Worm (Caenorhabditis elegans) whole organism, late embryonic: ENCODE results near the gene C13G5.2.

Source experiments
- C08G9.2 ChIP-seq: sonication (generic microtip); optimal IDR thresholded peaks from 2 replicates; lab custom pipeline; 2016; ENCODE audit warnings: mild to moderate bottlenecking, missing genetic modification characterization, moderate library complexity, missing compliant biosample characterization
- F13H6.1 ChIP-seq: sonication (generic microtip); optimal IDR thresholded peaks from 2 replicates; lab custom pipeline; 2016; ENCODE audit warnings: missing genetic modification characterization, missing compliant biosample characterization
- K02D7.2 ChIP-seq: sonication (generic microtip); optimal IDR thresholded peaks from 2 replicates; lab custom pipeline; 2017; ENCODE audit warnings: mild to moderate bottlenecking, missing genetic modification characterization, missing compliant biosample characterization
- K09A11.1 ChIP-seq: sonication (generic microtip); optimal IDR thresholded peaks from 2 replicates; lab custom pipeline; 2017; ENCODE audit warnings: antibody characterized with exemption, mild to moderate bottlenecking, missing genetic modification characterization, missing compliant biosample characterization; ENCODE audit not compliant: insufficient read depth
- T23F11.4 ChIP-seq: fragments of 200-800 bp; sonication (Bioruptor generic); optimal IDR thresholded peaks from 2 replicates; lab custom pipeline; 2018; ENCODE audit warnings: mild to moderate bottlenecking, missing genetic modification characterization, missing compliant biosample characterization
- ahr-1 ChIP-seq: sonication (generic microtip); optimal IDR thresholded peaks from 2 replicates; lab custom pipeline; 2016; ENCODE audit warnings: missing genetic modification characterization, missing compliant biosample characterization
- ama-1 ChIP-seq: fragments of 150-350 bp; optimal IDR thresholded peaks from 2 replicates; lab custom pipeline; 2014
- ceh-18 ChIP-seq: sonication (generic microtip); optimal IDR thresholded peaks from 2 replicates; lab custom pipeline; 2016; ENCODE audit warnings: missing genetic modification characterization, missing compliant biosample characterization
- ceh-22 ChIP-seq: sonication (generic microtip); optimal IDR thresholded peaks from 2 replicates; lab custom pipeline; 2017; ENCODE audit warnings: missing biosample characterization, missing genetic modification characterization
- ceh-24 ChIP-seq: sonication (generic microtip); optimal IDR thresholded peaks from 2 replicates; lab custom pipeline; 2016; ENCODE audit warnings: mild to moderate bottlenecking, missing genetic modification characterization, missing compliant biosample characterization
- ceh-31 ChIP-seq: sonication (generic microtip); optimal IDR thresholded peaks from 2 replicates; lab custom pipeline; 2016; ENCODE audit warnings: missing genetic modification characterization, missing compliant biosample characterization
- ceh-34 ChIP-seq: sonication (generic microtip); optimal IDR thresholded peaks from 2 replicates; lab custom pipeline; 2016; ENCODE audit warnings: mild to moderate bottlenecking, missing genetic modification characterization, missing compliant biosample characterization
- ceh-45 ChIP-seq: fragments of 200-800 bp; sonication (Bioruptor generic); IDR thresholded peaks from 2 replicates; pipeline ENCODE4 v1.3.6; 2022; ENCODE audit warnings: missing genetic modification reagents, missing genetic modification characterization, missing compliant biosample characterization
- ceh-48 ChIP-seq: sonication (generic microtip); optimal IDR thresholded peaks from 2 replicates; lab custom pipeline; 2016; ENCODE audit warnings: missing genetic modification characterization, inconsistent platforms, missing compliant biosample characterization
- ceh-6 ChIP-seq: fragments of 200-800 bp; sonication (Bioruptor generic); optimal IDR thresholded peaks from 2 replicates; lab custom pipeline; 2018; ENCODE audit warnings: mild to moderate bottlenecking, missing genetic modification characterization, missing compliant biosample characterization
- ceh-9 ChIP-seq: sonication (generic microtip); optimal IDR thresholded peaks from 2 replicates; lab custom pipeline; 2016; ENCODE audit warnings: mild to moderate bottlenecking, missing genetic modification characterization, inconsistent platforms, missing compliant biosample characterization
- che-1 ChIP-seq: sonication (generic microtip); optimal IDR thresholded peaks from 2 replicates; lab custom pipeline; 2016; ENCODE audit warnings: mild to moderate bottlenecking, missing genetic modification characterization, missing compliant biosample characterization
- elt-4 ChIP-seq: sonication (generic microtip); optimal IDR thresholded peaks from 2 replicates; lab custom pipeline; 2016; ENCODE audit warnings: missing genetic modification characterization, missing compliant biosample characterization
- eyg-1 ChIP-seq: sonication (generic microtip); optimal IDR thresholded peaks from 2 replicates; lab custom pipeline; 2016; ENCODE audit warnings: missing genotype, missing genetic modification characterization, missing compliant biosample characterization
- fkh-6 ChIP-seq: sonication (generic microtip); optimal IDR thresholded peaks from 2 replicates; lab custom pipeline; 2016; ENCODE audit warnings: missing genetic modification characterization, missing compliant biosample characterization
- hlh-15 ChIP-seq: sonication (generic microtip); optimal IDR thresholded peaks from 2 replicates; lab custom pipeline; 2016; ENCODE audit warnings: missing genetic modification characterization, missing compliant biosample characterization
- lim-6 ChIP-seq: sonication (generic microtip); optimal IDR thresholded peaks from 2 replicates; lab custom pipeline; 2016; ENCODE audit warnings: missing genetic modification characterization, missing compliant biosample characterization
- lin-11 ChIP-seq: fragments of 200-800 bp; sonication (Bioruptor generic); optimal IDR thresholded peaks from 2 replicates; lab custom pipeline; 2018; ENCODE audit warnings: mild to moderate bottlenecking, missing genetic modification characterization, missing compliant biosample characterization
- mec-3 ChIP-seq: sonication (generic microtip); optimal IDR thresholded peaks from 2 replicates; lab custom pipeline; 2016; ENCODE audit warnings: borderline replicate concordance, missing genetic modification characterization, missing compliant biosample characterization
- nhr-11 ChIP-seq: fragments of 150-350 bp; optimal IDR thresholded peaks from 2 replicates; lab custom pipeline; 2014; ENCODE audit warnings: missing biosample characterization, missing genetic modification characterization
- nhr-232 ChIP-seq: sonication (generic microtip); optimal IDR thresholded peaks from 2 replicates; lab custom pipeline; 2016; ENCODE audit warnings: missing genetic modification characterization, missing compliant biosample characterization
- pag-3 ChIP-seq: sonication (generic microtip); optimal IDR thresholded peaks from 2 replicates; lab custom pipeline; 2016; ENCODE audit warnings: missing compliant biosample characterization, missing genetic modification characterization, borderline replicate concordance
- pax-1 ChIP-seq: fragments of 150-350 bp; optimal IDR thresholded peaks from 2 replicates; lab custom pipeline; 2014; ENCODE audit warnings: missing biosample characterization, missing genetic modification characterization
- pqm-1 ChIP-seq: sonication (generic microtip); optimal IDR thresholded peaks from 2 replicates; lab custom pipeline; 2016; ENCODE audit warnings: missing genetic modification characterization, missing compliant biosample characterization
- ref-2 ChIP-seq: sonication (generic microtip); optimal IDR thresholded peaks from 2 replicates; lab custom pipeline; 2016; ENCODE audit warnings: missing genetic modification characterization, missing compliant biosample characterization
- sdc-2 ChIP-seq: sonication (generic microtip); optimal IDR thresholded peaks from 2 replicates; lab custom pipeline; 2016; ENCODE audit warnings: missing genotype, missing genetic modification characterization, missing compliant biosample characterization
- sox-2 ChIP-seq: fragments of 200-800 bp; sonication (Bioruptor generic); IDR thresholded peaks from 2 replicates; pipeline ENCODE4 v1.3.6; 2022; ENCODE audit warnings: missing genetic modification reagents, missing genetic modification characterization, missing compliant biosample characterization
- syd-9 ChIP-seq: sonication (generic microtip); optimal IDR thresholded peaks from 2 replicates; lab custom pipeline; 2016; ENCODE audit warnings: mild to moderate bottlenecking, missing genetic modification characterization, moderate library complexity, missing compliant biosample characterization
- ttx-3 ChIP-seq: sonication (generic microtip); optimal IDR thresholded peaks from 2 replicates; lab custom pipeline; 2016; ENCODE audit warnings: missing genetic modification reagents, missing genetic modification characterization, missing compliant biosample characterization
- unc-3 ChIP-seq, 2 experiments: fragments of 200-800 bp in 1 of 2; sonication (Bioruptor generic) in 1 of 2; sonication (generic microtip) in 1 of 2; conservative IDR thresholded peaks in 1 of 2; optimal IDR thresholded peaks in 1 of 2; 2 replicates each; pipeline versions ENCODE4 v1.3.6 to Lab custom; 2016 to 2022; ENCODE audit warnings: missing compliant biosample characterization in 2 of 2, missing genetic modification characterization in 2 of 2, missing genetic modification reagents in 1 of 2
- unc-42 ChIP-seq: sonication (generic microtip); optimal IDR thresholded peaks from 2 replicates; lab custom pipeline; 2016; ENCODE audit warnings: missing genotype, missing genetic modification characterization, missing compliant biosample characterization
- unc-55 ChIP-seq: sonication (generic microtip); optimal IDR thresholded peaks from 2 replicates; lab custom pipeline; 2017; ENCODE audit warnings: missing biosample characterization, missing genetic modification reagents, missing genetic modification characterization
- zip-5 ChIP-seq: sonication (generic microtip); optimal IDR thresholded peaks from 2 replicates; lab custom pipeline; 2016; ENCODE audit warnings: missing genetic modification characterization, missing compliant biosample characterization
- ztf-16 ChIP-seq: sonication (generic microtip); optimal IDR thresholded peaks from 2 replicates; lab custom pipeline; 2017; ENCODE audit warnings: missing genetic modification characterization, missing compliant biosample characterization

C13G5.2 gene

DNA sequence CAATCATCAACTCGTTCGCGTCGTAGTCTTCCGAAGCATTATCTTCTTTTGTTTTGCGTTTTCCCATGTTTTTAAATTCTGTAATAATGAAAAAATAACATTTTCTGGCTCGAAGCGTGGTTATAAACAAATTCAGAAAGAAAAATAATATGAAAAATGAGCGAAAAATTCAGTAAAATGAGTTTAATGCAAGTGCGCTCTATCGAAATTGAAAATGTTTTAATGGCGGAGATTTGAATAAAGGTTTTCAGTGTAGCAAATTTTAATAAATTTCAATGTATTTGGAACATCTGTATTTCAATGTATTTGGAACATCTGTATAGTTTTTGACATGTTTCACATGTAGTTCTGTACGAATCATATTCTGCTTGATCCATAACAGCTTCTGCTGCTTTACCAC lies 3.8 kb downstream of the C13G5.2 start, which contains the start of gene rha-2:
rha-2 (minus strand) TSS at position 80 of the 400 bp plus-strand sequence.
- TF ChIP-seq C08G9.2 (no peak), unc-42 (tag; lab: Kevin White, UChicago) (peak; percentile 47)

DNA sequence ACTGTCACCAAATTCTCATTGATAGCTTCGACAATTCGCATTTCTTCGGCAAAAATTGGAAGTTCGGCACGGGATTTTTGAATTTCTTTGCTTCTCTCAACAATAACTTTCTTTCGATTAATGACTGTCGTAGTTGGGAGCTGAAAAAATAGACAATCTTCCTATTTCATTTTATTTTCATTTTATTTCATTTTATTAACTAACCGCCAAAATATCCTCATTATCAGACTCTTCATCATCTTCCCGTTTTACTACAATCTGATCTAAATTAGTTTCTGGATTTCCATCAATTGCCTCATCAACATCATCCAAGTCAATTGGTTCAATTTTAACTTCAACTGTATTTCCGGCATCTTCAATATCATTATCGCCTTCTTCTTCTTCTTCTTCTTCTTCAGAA lies 4.7 kb downstream of the C13G5.2 start:
- no peak for TF ChIP-seq lin-11 (tag; lab: Kevin White, UChicago)
- TF ChIP-seq eyg-1 (tag; lab: Kevin White, UChicago) = no peak
- TF ChIP-seq hlh-15 (tag; lab: Kevin White, UChicago) = no peak
- TF ChIP-seq ceh-34 (tag; lab: Kevin White, UChicago) = no peak
- TF ChIP-seq ceh-18 (tag; lab: Kevin White, UChicago) = no peak
- TF ChIP-seq ztf-16 (tag; lab: Kevin White, UChicago) = no peak
- TF ChIP-seq pqm-1 = no peak
- no peak for TF ChIP-seq ceh-24 (tag; lab: Kevin White, UChicago)
- no peak for TF ChIP-seq ahr-1 (tag; lab: Kevin White, UChicago)
- TF ChIP-seq T23F11.4 (GFP tag; lab: Kevin White, UChicago) = no peak
- no peak for TF ChIP-seq zip-5 (tag; lab: Kevin White, UChicago)
- TF ChIP-seq pag-3 (tag; lab: Kevin White, UChicago) = no peak
- TF ChIP-seq sox-2 (GFP tag; lab: Robert Waterston, UW) = no peak
- TF ChIP-seq unc-55 (GFP tag; lab: Kevin White, UChicago) = no peak
- no peak for TF ChIP-seq fkh-6 (tag; lab: Kevin White, UChicago)
- no peak for TF ChIP-seq K09A11.1 (tag; lab: Kevin White, UChicago)
- no peak for TF ChIP-seq ceh-6 (GFP tag; lab: Kevin White, UChicago)
- TF ChIP-seq ref-2 (tag; lab: Kevin White, UChicago) = no peak

DNA sequence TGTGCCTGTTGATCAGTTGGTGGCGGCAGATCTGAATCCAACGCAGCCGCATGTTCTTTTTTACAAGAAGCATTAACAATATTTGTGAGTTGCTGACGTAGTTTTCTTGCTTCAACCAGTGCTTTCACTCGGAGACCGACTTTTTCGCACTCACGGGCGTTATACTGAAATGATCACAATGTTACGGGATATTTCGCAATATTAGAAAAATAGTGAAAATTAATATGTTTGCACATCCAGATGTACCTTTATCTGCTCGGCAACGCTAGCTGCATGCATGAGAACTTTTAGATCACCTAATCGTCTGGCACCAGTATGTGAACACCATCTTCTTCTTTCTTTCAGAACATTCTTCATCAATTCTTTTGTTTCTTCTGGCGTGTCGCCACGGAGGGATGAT lies 7.0 kb downstream of the C13G5.2 start:
- TF ChIP-seq ref-2 (tag; lab: Kevin White, UChicago) (no peak), ceh-22 (no peak), F13H6.1 (tag; lab: Kevin White, UChicago) (no peak), che-1 (no peak), K02D7.2 (tag; lab: Kevin White, UChicago) (no peak), hlh-15 (tag; lab: Kevin White, UChicago) (no peak), ceh-48 (tag; lab: Kevin White, UChicago) (no peak), ama-1 (no peak), sdc-2 (tag; lab: Kevin White, UChicago) (no peak)

DNA sequence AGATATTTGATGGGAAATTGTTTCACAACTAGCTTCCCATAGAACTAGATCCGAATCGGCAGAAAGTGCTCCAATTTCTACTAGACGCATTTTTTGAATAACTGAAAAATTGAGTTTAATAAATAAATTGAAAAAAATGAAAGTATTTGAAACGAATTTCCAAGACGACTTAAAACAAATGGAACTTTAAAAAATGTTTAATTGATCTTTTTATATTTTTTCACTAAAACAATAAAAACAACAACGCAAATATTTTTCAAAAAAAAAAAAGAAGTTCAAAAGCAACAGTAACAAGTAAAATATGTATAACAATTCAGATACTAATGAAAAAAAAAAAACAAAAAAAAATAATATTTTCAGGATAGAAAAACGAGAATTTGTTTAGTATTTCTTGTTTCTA lies 8.6 kb downstream of the C13G5.2 start, which contains the start of gene C06E1.9:
C06E1.9 (minus strand) TSS at position 101 of the 400 bp plus-strand sequence.
- TF ChIP-seq fkh-6 (tag; lab: Kevin White, UChicago) = no peak
- TF ChIP-seq mec-3 (tag; lab: Kevin White, UChicago) = no peak
- no peak for TF ChIP-seq ceh-31 (tag; lab: Kevin White, UChicago)
- no peak for TF ChIP-seq ceh-9 (tag; lab: Kevin White, UChicago)

DNA sequence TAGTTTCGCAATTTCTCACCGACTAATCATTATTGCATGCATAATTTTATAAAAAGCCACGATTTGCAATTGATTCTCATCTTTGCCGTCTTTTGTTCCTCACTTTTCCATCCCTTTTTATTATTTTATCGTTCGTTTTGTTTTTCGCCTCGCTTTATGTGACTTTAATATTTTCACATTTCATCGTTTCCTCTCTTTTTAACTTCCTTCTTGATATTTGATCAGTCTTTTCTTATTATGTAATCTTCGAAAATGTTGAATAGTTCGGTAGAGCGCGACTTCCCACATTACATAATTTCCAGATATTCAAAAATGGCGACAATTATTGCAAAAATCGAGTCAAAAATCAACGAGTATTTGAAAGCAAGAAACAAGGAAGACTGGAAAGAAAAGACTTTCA lies 12.7 kb downstream of the C13G5.2 start, which contains the start of gene C06E1.1:
C06E1.1 (plus strand) TSS at position 301 of the 400 bp plus-strand sequence.
- TF ChIP-seq lim-6 (tag; lab: Kevin White, UChicago) = no peak
- no peak for TF ChIP-seq nhr-232 (tag; lab: Kevin White, UChicago)
- TF ChIP-seq syd-9 = no peak
- TF ChIP-seq unc-3 (GFP tag; conservative IDR thresholded peaks at IDR 0.05; lab: Robert Waterston, UW) = no peak
- no peak for TF ChIP-seq unc-3 (tag; optimal IDR thresholded peaks at IDR 0.05; lab: Kevin White, UChicago)
- no peak for TF ChIP-seq ceh-45 (GFP tag; lab: Robert Waterston, UW)
- no peak for TF ChIP-seq zip-5 (tag; lab: Kevin White, UChicago)
- TF ChIP-seq nhr-11 (tag; lab: Kevin White, UChicago) = no peak
- TF ChIP-seq ttx-3 = no peak
- no peak for TF ChIP-seq unc-42 (tag; lab: Kevin White, UChicago)
- TF ChIP-seq ama-1 = no peak
- no peak for TF ChIP-seq pax-1 (tag; lab: Kevin White, UChicago)
- no peak for TF ChIP-seq elt-4 (tag; lab: Kevin White, UChicago)
- no peak for TF ChIP-seq ahr-1 (tag; lab: Kevin White, UChicago)
- TF ChIP-seq ceh-48 (tag; lab: Kevin White, UChicago) = no peak
